Fruit fly (Drosophila melanogaster) whole organism, embryonic: Measurements from ENCODE around the gene pr.

Source experiments
- Atf6 ChIP-seq: fragments of 200-800 bp; sonication (Bioruptor generic); IDR thresholded peaks from 2 replicates; pipeline ENCODE4 v1.3.6; 2022; ENCODE audit warnings: missing biosample characterization, missing genetic modification characterization
- CG10979 ChIP-seq: fragments of 200-800 bp; sonication (Bioruptor generic); optimal IDR thresholded peaks from 2 replicates; lab custom pipeline; 2018; ENCODE audit warnings: missing biosample characterization, mild to moderate bottlenecking, missing genetic modification characterization, moderate library complexity
- CG12299 ChIP-seq: fragments of 200-800 bp; sonication (Bioruptor generic); optimal IDR thresholded peaks from 2 replicates; lab custom pipeline; 2018; ENCODE audit warnings: missing biosample characterization, mild to moderate bottlenecking, missing genetic modification characterization
- CG12744 ChIP-seq: fragments of 200-800 bp; sonication (Bioruptor generic); optimal IDR thresholded peaks from 2 replicates; lab custom pipeline; 2016; ENCODE audit warnings: missing biosample characterization, missing genetic modification characterization
- CG14710 ChIP-seq: fragments of 200-800 bp; sonication (Bioruptor generic); optimal IDR thresholded peaks from 3 replicates; lab custom pipeline; 2019; ENCODE audit warnings: missing biosample characterization, mild to moderate bottlenecking, missing genetic modification characterization, moderate library complexity
- CG1603 ChIP-seq: fragments of 200-800 bp; sonication (Bioruptor generic); optimal IDR thresholded peaks from 2 replicates; lab custom pipeline; 2019; ENCODE audit warnings: missing biosample characterization, mild to moderate bottlenecking, missing genetic modification characterization, moderate library complexity
- CG17328 ChIP-seq: fragments of 200-800 bp; sonication (Bioruptor generic); IDR thresholded peaks from 2 replicates; pipeline ENCODE4 v1.3.6; 2022; ENCODE audit warnings: missing biosample characterization, missing genetic modification characterization
- CG2120 ChIP-seq: fragments of 200-800 bp; sonication (Bioruptor generic); optimal IDR thresholded peaks from 3 replicates; lab custom pipeline; 2016; ENCODE audit warnings: missing biosample characterization, missing genetic modification characterization
- CG2875 ChIP-seq: fragments of 200-800 bp; sonication (Bioruptor generic); optimal IDR thresholded peaks from 2 replicates; lab custom pipeline; 2017; ENCODE audit warnings: missing biosample characterization, mild to moderate bottlenecking, missing genetic modification characterization, missing genetic modification reagents
- CG3281 ChIP-seq: fragments of 200-800 bp; sonication (Bioruptor generic); optimal IDR thresholded peaks from 3 replicates; lab custom pipeline; 2017; ENCODE audit warnings: missing biosample characterization, mild to moderate bottlenecking, missing genetic modification characterization
- CG3847 ChIP-seq: fragments of 200-800 bp; sonication (Bioruptor generic); IDR thresholded peaks from 2 replicates; pipeline ENCODE4 v1.3.6; 2022; ENCODE audit warnings: missing biosample characterization, missing genetic modification characterization
- CG5245 ChIP-seq: fragments of 200-800 bp; sonication (Bioruptor generic); optimal IDR thresholded peaks from 3 replicates; lab custom pipeline; 2016; ENCODE audit warnings: missing biosample characterization, missing genetic modification characterization
- CG7745 ChIP-seq: fragments of 200-800 bp; sonication (Bioruptor generic); optimal IDR thresholded peaks from 2 replicates; lab custom pipeline; 2018; ENCODE audit warnings: missing biosample characterization, mild to moderate bottlenecking, missing genetic modification characterization, moderate library complexity
- CG7987 ChIP-seq: fragments of 200-800 bp; sonication (Bioruptor generic); optimal IDR thresholded peaks from 2 replicates; lab custom pipeline; 2018; ENCODE audit warnings: missing biosample characterization, mild to moderate bottlenecking, missing genetic modification characterization, moderate library complexity
- CG9215 ChIP-seq: fragments of 200-800 bp; sonication (Bioruptor generic); IDR thresholded peaks from 2 replicates; pipeline ENCODE4 v1.3.6; 2022; ENCODE audit warnings: missing biosample characterization, missing genetic modification characterization
- CG9727 ChIP-seq: fragments of 200-800 bp; sonication (Bioruptor generic); optimal IDR thresholded peaks from 3 replicates; lab custom pipeline; 2017; ENCODE audit warnings: missing biosample characterization, mild to moderate bottlenecking, missing genetic modification characterization
- CG9797 ChIP-seq: fragments of 200-800 bp; sonication (Bioruptor generic); optimal IDR thresholded peaks from 3 replicates; lab custom pipeline; 2018; ENCODE audit warnings: missing biosample characterization, mild to moderate bottlenecking, missing genetic modification characterization
- Chrac-16 ChIP-seq: fragments of 200-800 bp; sonication (Bioruptor generic); optimal IDR thresholded peaks from 3 replicates; lab custom pipeline; 2016; ENCODE audit warnings: missing biosample characterization, missing genetic modification characterization
- D ChIP-seq, 2 experiments: fragments of 200-800 bp in 1 of 2; fragments of >200 bp in 1 of 2; sonication (Bioruptor generic) in 1 of 2; optimal IDR thresholded peaks; 2 replicates in 1 of 2; 3 replicates in 1 of 2; lab custom pipeline; 2017; ENCODE audit warnings: mild to moderate bottlenecking in 1 of 2, missing biosample characterization in 1 of 2, missing genetic modification characterization in 1 of 2, missing genetic modification reagents in 1 of 2
- HLHmδ ChIP-seq: fragments of 200-800 bp; sonication (Bioruptor generic); optimal IDR thresholded peaks from 2 replicates; lab custom pipeline; 2018; ENCODE audit warnings: missing biosample characterization, mild to moderate bottlenecking, missing genetic modification characterization, moderate library complexity
- Hmx ChIP-seq: fragments of 200-800 bp; sonication (Bioruptor generic); optimal IDR thresholded peaks from 2 replicates; lab custom pipeline; 2016; ENCODE audit warnings: missing biosample characterization, missing genetic modification characterization
- Hr39 ChIP-seq: fragments of >200 bp; optimal IDR thresholded peaks from 2 replicates; lab custom pipeline; 2017
- MBD-R2 ChIP-seq: fragments of 200-800 bp; sonication (Bioruptor generic); IDR thresholded peaks from 2 replicates; pipeline ENCODE4 v1.3.6; 2022; ENCODE audit warnings: missing biosample characterization, missing genetic modification characterization
- Mes4 ChIP-seq: fragments of 200-800 bp; sonication (Bioruptor generic); optimal IDR thresholded peaks from 2 replicates; lab custom pipeline; 2016; ENCODE audit warnings: missing biosample characterization, missing genetic modification characterization
- PHDP ChIP-seq: fragments of 200-800 bp; sonication (Bioruptor generic); optimal IDR thresholded peaks from 3 replicates; lab custom pipeline; 2018; ENCODE audit warnings: missing biosample characterization, mild to moderate bottlenecking, missing genetic modification characterization, moderate library complexity
- Poxn ChIP-seq: fragments of 200-800 bp; sonication (Bioruptor generic); IDR thresholded peaks from 2 replicates; pipeline ENCODE4 v1.3.6; 2022; ENCODE audit warnings: missing biosample characterization, missing genetic modification characterization
- Ptx1 ChIP-seq: fragments of 200-800 bp; sonication (Bioruptor generic); IDR thresholded peaks from 2 replicates; pipeline ENCODE4 v1.3.6; 2022; ENCODE audit warnings: missing biosample characterization, missing genetic modification characterization
- Sin3A ChIP-seq: fragments of >200 bp; optimal IDR thresholded peaks from 2 replicates; lab custom pipeline; 2018
- Trl ChIP-seq, 3 experiments: fragments of >200 bp in 2 of 3; fragments of 200-800 bp in 1 of 3; sonication (Bioruptor generic) in 1 of 3; optimal IDR thresholded peaks; 2 replicates in 1 of 3; 3 replicates in 2 of 3; lab custom pipeline; 2016 to 2017; ENCODE audit warnings: missing biosample characterization in 1 of 3, missing genetic modification characterization in 1 of 3
- amos ChIP-seq: fragments of 200-800 bp; sonication (Bioruptor generic); IDR thresholded peaks from 2 replicates; pipeline ENCODE4 v1.3.6; 2022; ENCODE audit warnings: missing biosample characterization, missing genetic modification characterization; ENCODE audit not compliant: partially characterized antibody
- ara ChIP-seq: fragments of 200-800 bp; sonication (Bioruptor generic); IDR thresholded peaks from 2 replicates; pipeline ENCODE4 v1.3.6; 2022; ENCODE audit warnings: missing biosample characterization, missing genetic modification characterization
- ase ChIP-seq: fragments of 200-800 bp; sonication (Bioruptor generic); IDR thresholded peaks from 3 replicates; pipeline ENCODE4 v1.3.6; 2022; ENCODE audit warnings: missing biosample characterization, missing genetic modification characterization
- bab2 ChIP-seq: fragments of 200-800 bp; sonication (Bioruptor generic); optimal IDR thresholded peaks from 2 replicates; lab custom pipeline; 2016; ENCODE audit warnings: missing biosample characterization, missing genetic modification characterization
- bsh ChIP-seq, 2 experiments: fragments of 200-800 bp; sonication (Bioruptor generic); optimal IDR thresholded peaks; 2 replicates each; lab custom pipeline; 2017 to 2018; ENCODE audit warnings: mild to moderate bottlenecking in 2 of 2, missing biosample characterization in 2 of 2, missing genetic modification characterization in 2 of 2, moderate library complexity in 1 of 2
- corto ChIP-seq: fragments of 200-800 bp; sonication (Bioruptor generic); optimal IDR thresholded peaks from 2 replicates; lab custom pipeline; 2016; ENCODE audit warnings: missing biosample characterization, mild to moderate bottlenecking, missing genetic modification characterization, moderate library complexity
- dm ChIP-seq: fragments of 200-800 bp; sonication (Bioruptor generic); optimal IDR thresholded peaks from 3 replicates; lab custom pipeline; 2016; ENCODE audit warnings: missing biosample characterization, missing genetic modification characterization
- emc ChIP-seq: fragments of 200-800 bp; sonication (Bioruptor generic); optimal IDR thresholded peaks from 2 replicates; lab custom pipeline; 2016; ENCODE audit warnings: missing biosample characterization, missing genetic modification characterization
- ewg ChIP-seq: fragments of 200-800 bp; sonication (Bioruptor generic); optimal IDR thresholded peaks from 3 replicates; lab custom pipeline; 2017; ENCODE audit warnings: mild to moderate bottlenecking, missing biosample characterization, missing genetic modification reagents, missing genetic modification characterization
- grau ChIP-seq: fragments of 200-800 bp; optimal IDR thresholded peaks from 3 replicates; lab custom pipeline; 2019; ENCODE audit warnings: missing biosample characterization, mild to moderate bottlenecking, missing genetic modification characterization, moderate library complexity
- ken ChIP-seq: fragments of 200-800 bp; sonication (Bioruptor generic); IDR thresholded peaks from 3 replicates; pipeline ENCODE4 v1.3.6; 2022; ENCODE audit warnings: missing biosample characterization, missing genetic modification characterization
- pnt ChIP-seq: fragments of 200-800 bp; sonication (Bioruptor generic); optimal IDR thresholded peaks from 3 replicates; lab custom pipeline; 2016; ENCODE audit warnings: missing biosample characterization, missing genetic modification characterization
- pzg ChIP-seq: fragments of 200-800 bp; sonication (Bioruptor generic); optimal IDR thresholded peaks from 3 replicates; lab custom pipeline; 2018; ENCODE audit warnings: missing biosample characterization, mild to moderate bottlenecking, missing genetic modification characterization, moderate library complexity
- sc ChIP-seq, 3 experiments: fragments of >200 bp in 2 of 3; fragments of 200-800 bp in 1 of 3; sonication (Bioruptor generic) in 1 of 3; optimal IDR thresholded peaks; 2 replicates in 2 of 3; 3 replicates in 1 of 3; lab custom pipeline; 2017; ENCODE audit warnings: mild to moderate bottlenecking in 1 of 3, missing biosample characterization in 1 of 3, missing genetic modification characterization in 1 of 3, missing genetic modification reagents in 1 of 3
- tin ChIP-seq: fragments of 200-800 bp; sonication (Bioruptor generic); optimal IDR thresholded peaks from 3 replicates; lab custom pipeline; 2016; ENCODE audit warnings: missing biosample characterization, missing genetic modification characterization
- tna ChIP-seq: fragments of 200-800 bp; sonication (Bioruptor generic); IDR thresholded peaks from 2 replicates; pipeline ENCODE4 v1.3.6; 2022; ENCODE audit warnings: missing biosample characterization, missing genetic modification characterization; ENCODE audit not compliant: partially characterized antibody
- unpg ChIP-seq: fragments of 200-800 bp; sonication (Bioruptor generic); optimal IDR thresholded peaks from 3 replicates; lab custom pipeline; 2018; ENCODE audit warnings: missing biosample characterization, mild to moderate bottlenecking, missing genetic modification characterization, moderate library complexity
- usp ChIP-seq: fragments of >200 bp; optimal IDR thresholded peaks from 2 replicates; lab custom pipeline; 2017; ENCODE audit warnings: missing biosample characterization, missing genetic modification characterization
- vnd ChIP-seq: fragments of 200-800 bp; sonication (Bioruptor generic); IDR thresholded peaks from 3 replicates; pipeline ENCODE4 v1.3.6; 2022; ENCODE audit warnings: missing biosample characterization, missing genetic modification characterization; ENCODE audit not compliant: partially characterized antibody
- vvl ChIP-seq: fragments of 200-800 bp; sonication (Bioruptor generic); IDR thresholded peaks from 2 replicates; pipeline ENCODE4 v1.3.6; 2022; ENCODE audit warnings: missing biosample characterization, missing genetic modification characterization

pr gene

dm6 chr2L:20091094-20091679 lies 15.9 kb upstream of the pr start, which contains the start of the genes CG10747 and Pyroxd1 (continued):
- TF ChIP-seq Poxn (GFP tag; lab: Robert Waterston, UW) = peak; percentile 91
- TF ChIP-seq CG9727 (GFP tag; lab: Kevin White, UChicago) = peak; percentile 97
- peak; percentile 98 for TF ChIP-seq Chrac-16 (GFP tag; lab: Kevin White, UChicago)
- peak; percentile 89 for TF ChIP-seq corto
- TF ChIP-seq amos = no peak; the same call in 1 of the 2 replicates
- TF ChIP-seq emc = peak; percentile 83
- TF ChIP-seq ewg (GFP tag; lab: Kevin White, UChicago) = peak; percentile 92
- TF ChIP-seq bsh (GFP tag; optimal IDR thresholded peaks at IDR 0.05; lab: Kevin White, UChicago) = peak; percentile 95 to 96
- TF ChIP-seq PHDP (tag; lab: Kevin White, UChicago) = peak; percentile 97
- no peak for TF ChIP-seq Trl (optimal IDR thresholded peaks at IDR 0.05; lab: Kevin White, UChicago)
- TF ChIP-seq Trl (GFP tag; optimal IDR thresholded peaks at IDR 0.05; lab: Kevin White, UChicago) = peak; percentile 95
- peak; percentile 97 for TF ChIP-seq CG3847 (GFP tag; lab: Robert Waterston, UW)
- TF ChIP-seq CG2875 (GFP tag; lab: Kevin White, UChicago) = peak; percentile 88
- TF ChIP-seq Mes4 = peak; percentile 90
- no peak for TF ChIP-seq Hr39 (lab: Kevin White, UChicago)
- peak; percentile 95 for TF ChIP-seq CG12744 (GFP tag; lab: Kevin White, UChicago)
- peak; percentile 97 for TF ChIP-seq unpg (GFP tag; lab: Kevin White, UChicago)
- TF ChIP-seq dm = peak; percentile 82
- TF ChIP-seq MBD-R2 (GFP tag; lab: Robert Waterston, UW) = peak; percentile 85
- TF ChIP-seq Sin3A (lab: Kevin White, UChicago) = no peak
- TF ChIP-seq D (optimal IDR thresholded peaks at IDR 0.05; lab: Kevin White, UChicago) = no peak
- peak; percentile 91 for TF ChIP-seq D (GFP tag; optimal IDR thresholded peaks at IDR 0.05; lab: Kevin White, UChicago)
- TF ChIP-seq CG2120 (GFP tag; lab: Kevin White, UChicago) = peak; percentile 99
- peak; percentile 97 for TF ChIP-seq Atf6 (GFP tag; lab: Robert Waterston, UW)
- TF ChIP-seq CG10979 (tag; lab: Kevin White, UChicago) = peak; percentile 92
- TF ChIP-seq tna (GFP tag; lab: Robert Waterston, UW) = no peak
- TF ChIP-seq bab2 = peak; percentile 96
- TF ChIP-seq sc (optimal IDR thresholded peaks at IDR 0.05; lab: Kevin White, UChicago) = no peak
- TF ChIP-seq sc (GFP tag; optimal IDR thresholded peaks at IDR 0.05; lab: Kevin White, UChicago) = peak; percentile 94
- TF ChIP-seq CG12299 (tag; lab: Kevin White, UChicago) = peak; percentile 96
- TF ChIP-seq CG9215 (GFP tag; lab: Robert Waterston, UW) = peak; percentile 95
- TF ChIP-seq pzg (GFP tag; lab: Kevin White, UChicago) = peak; percentile 80
- peak; percentile 76 for TF ChIP-seq CG9797 (GFP tag; lab: Kevin White, UChicago)
- TF ChIP-seq HLHmδ = no peak
- TF ChIP-seq Hmx (GFP tag; lab: Kevin White, UChicago) = peak; percentile 94
- peak; percentile 97 for TF ChIP-seq CG3281 (GFP tag; lab: Kevin White, UChicago)
- TF ChIP-seq tin = peak; percentile 97
- peak; percentile 95 for TF ChIP-seq CG14710
- peak; percentile 96 for TF ChIP-seq vvl (GFP tag; lab: Robert Waterston, UW)
- TF ChIP-seq CG5245 (GFP tag; lab: Kevin White, UChicago) = peak; percentile 94
- TF ChIP-seq ara (GFP tag; lab: Robert Waterston, UW) = peak; percentile 92
- peak; percentile 86 for TF ChIP-seq CG1603 (tag; lab: Kevin White, UChicago)
- peak; percentile 95 for TF ChIP-seq pnt (GFP tag; lab: Kevin White, UChicago)
- TF ChIP-seq grau (tag; lab: Kevin White, UChicago) = peak; percentile 100
- peak; percentile 94 for TF ChIP-seq ken (GFP tag; lab: Robert Waterston, UW)
- TF ChIP-seq CG7745 = no peak
- TF ChIP-seq vnd (GFP tag; lab: Robert Waterston, UW) = no peak
- peak; percentile 91 for TF ChIP-seq ase
- TF ChIP-seq CG17328 (GFP tag; lab: Robert Waterston, UW) = peak; percentile 92
- no peak for TF ChIP-seq usp (GFP tag; lab: Kevin White, UChicago)
- peak; percentile 83 for TF ChIP-seq CG7987 (GFP tag; lab: Kevin White, UChicago)
- peak; percentile 98 for TF ChIP-seq Ptx1 (GFP tag; lab: Robert Waterston, UW)
